Fruit fly (Drosophila melanogaster): ENCODE measurements around the gene CG5888.

Gene CG5888

DNA sequence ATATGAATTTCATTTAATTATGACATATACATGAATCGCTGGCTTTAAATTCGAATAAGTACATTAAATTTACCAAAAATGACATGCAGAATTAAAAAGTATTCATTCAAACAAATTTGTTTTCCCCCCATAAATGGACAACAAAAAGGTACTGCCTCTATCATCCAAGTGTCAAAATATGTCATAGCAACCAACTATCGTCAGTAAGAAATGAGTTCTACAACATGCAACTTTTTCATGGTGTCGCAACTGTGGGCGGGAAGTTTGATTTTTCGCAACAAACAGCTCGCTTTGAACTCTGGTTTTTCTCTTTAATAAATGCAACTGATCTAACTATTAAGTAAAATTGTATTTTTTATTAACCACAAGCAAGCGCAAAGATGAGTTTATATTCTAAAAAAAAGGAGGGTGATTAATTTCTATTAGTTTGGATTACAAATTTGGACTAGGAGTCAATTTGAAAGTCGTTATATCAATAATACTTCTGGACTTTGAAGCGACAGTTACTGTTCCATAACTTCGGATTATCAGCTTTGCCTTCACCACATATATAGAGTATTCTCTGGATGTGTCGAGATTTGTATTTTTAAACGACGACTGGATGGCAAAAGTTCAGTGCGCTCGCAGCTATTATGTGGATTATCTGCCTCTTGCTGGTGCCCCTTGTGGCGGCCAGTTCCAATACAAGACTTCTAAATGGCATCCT is 39.5 kb upstream of the CG5888 start, which contains the start of gene Nepl8 (continued):
- peak; percentile 4 for TF ChIP-seq twi (tag; optimal IDR thresholded peaks at IDR 0.05)
- TF ChIP-seq CG7839 (tag; optimal IDR thresholded peaks at IDR 0.05), result peak; percentile 42
- peak; percentile 47 for TF ChIP-seq CG12391 (tag; optimal IDR thresholded peaks at IDR 0.05)
- no peak for TF ChIP-seq dan (GFP tag; IDR thresholded peaks at IDR 0.05)
- TF ChIP-seq Side (GFP tag; optimal IDR thresholded peaks at IDR 0.05), result peak; percentile 31
- TF ChIP-seq CG14441 (GFP tag; IDR thresholded peaks at IDR 0.05), result 0 out of 2 replicates have a peak, but pooled peaks have one; percentile 14
- peak; percentile 45 for TF ChIP-seq shn (GFP tag; optimal IDR thresholded peaks at IDR 0.05)
- TF ChIP-seq CG4282 (GFP tag; optimal IDR thresholded peaks at IDR 0.05), result no peak
- TF ChIP-seq CG4707 (GFP tag; optimal IDR thresholded peaks at IDR 0.05), result peak; percentile 82
- TF ChIP-seq CG15696 (tag; optimal IDR thresholded peaks at IDR 0.05), result peak; percentile 30
- peak; percentile 80 for TF ChIP-seq CG15514 (GFP tag; optimal IDR thresholded peaks at IDR 0.05)
- no peak for TF ChIP-seq B-H1 (GFP tag; IDR thresholded peaks at IDR 0.05)
- peak; percentile 11 for TF ChIP-seq bab2 (GFP tag; optimal IDR thresholded peaks at IDR 0.05)
- TF ChIP-seq gro (GFP tag; optimal IDR thresholded peaks at IDR 0.05), result peak; percentile 66
- no peak for TF ChIP-seq CG1602 (GFP tag; optimal IDR thresholded peaks at IDR 0.05)
- TF ChIP-seq CG7928 (GFP tag; optimal IDR thresholded peaks at IDR 0.05), result peak; percentile 18
- TF ChIP-seq vfl (GFP tag; optimal IDR thresholded peaks at IDR 0.05), result peak; percentile 54
- TF ChIP-seq pum (GFP tag; optimal IDR thresholded peaks at IDR 0.05), result peak; percentile 45
- no peak for TF ChIP-seq CG16815 (GFP tag; optimal IDR thresholded peaks at IDR 0.05)
- 0 out of 2 replicates have a peak, but pooled peaks have one; percentile 33 for TF ChIP-seq bbx (GFP tag; IDR thresholded peaks at IDR 0.05; ENCODE audit: partially characterized antibody)
- TF ChIP-seq run (tag; optimal IDR thresholded peaks at IDR 0.05), result no peak
- no peak for TF ChIP-seq CG4360 (GFP tag; IDR thresholded peaks at IDR 0.05)
- no peak for TF ChIP-seq Sry-β (GFP tag; optimal IDR thresholded peaks at IDR 0.05)
- TF ChIP-seq Stat92E (GFP tag; optimal IDR thresholded peaks at IDR 0.05), result peak in 1 of 3 experiments; percentile 39
- peak; percentile 56 for TF ChIP-seq sob (GFP tag; IDR thresholded peaks at IDR 0.05)
- no peak for TF ChIP-seq CG8359 (GFP tag; optimal IDR thresholded peaks at IDR 0.05; ENCODE audit: borderline replicate concordance)
- TF ChIP-seq CG32772 (GFP tag; IDR thresholded peaks at IDR 0.05), result peak; percentile 34; the same call in 1 of the 2 replicates
- peak; percentile 48 for TF ChIP-seq Nf-YB (GFP tag; optimal IDR thresholded peaks at IDR 0.05)
- peak; percentile 33 for TF ChIP-seq CG4854 (GFP tag; optimal IDR thresholded peaks at IDR 0.05)
- peak; percentile 15 for TF ChIP-seq chn (GFP tag; optimal IDR thresholded peaks at IDR 0.05)
- no peak for TF ChIP-seq tna (GFP tag; IDR thresholded peaks at IDR 0.05; ENCODE audit: partially characterized antibody)
- no peak for TF ChIP-seq Awh (GFP tag; IDR thresholded peaks at IDR 0.05)
- TF ChIP-seq Hr51 (GFP tag; optimal IDR thresholded peaks at IDR 0.05), result peak in 1 of 2 experiments; percentile 43
- peak; percentile 25; the same call in 1 of the 2 replicates for TF ChIP-seq CG13287 (GFP tag; IDR thresholded peaks at IDR 0.05; ENCODE audit: partially characterized antibody)
- no peak for TF ChIP-seq zf30C (GFP tag; optimal IDR thresholded peaks at IDR 0.05)
- TF ChIP-seq CG1603 (tag; optimal IDR thresholded peaks at IDR 0.05), result peak; percentile 89
- no peak for TF ChIP-seq TFAM (GFP tag; optimal IDR thresholded peaks at IDR 0.05)
- no peak for TF ChIP-seq wdn (GFP tag; IDR thresholded peaks at IDR 0.05)
- peak; percentile 92 for TF ChIP-seq HmgD (GFP tag; optimal IDR thresholded peaks at IDR 0.05)
- no peak for TF ChIP-seq CG34422 (GFP tag; IDR thresholded peaks at IDR 0.05)
- peak; percentile 57 for TF ChIP-seq row (GFP tag; IDR thresholded peaks at IDR 0.05)
- TF ChIP-seq jing (GFP tag; optimal IDR thresholded peaks at IDR 0.05), result peak; percentile 67
- no peak for TF ChIP-seq fru (optimal IDR thresholded peaks at IDR 0.05)
- TF ChIP-seq HLH54F (GFP tag; optimal IDR thresholded peaks at IDR 0.05), result peak; percentile 45
- no peak for TF ChIP-seq crol (GFP tag; IDR thresholded peaks at IDR 0.05)
- TF ChIP-seq phol (tag; optimal IDR thresholded peaks at IDR 0.05), result peak; percentile 60
- no peak for TF ChIP-seq CG2678 (tag; optimal IDR thresholded peaks at IDR 0.05)
- TF ChIP-seq CG6854 (GFP tag; optimal IDR thresholded peaks at IDR 0.05), result no peak
- no peak for TF ChIP-seq Sin3A (optimal IDR thresholded peaks at IDR 0.05)
